Worm (Caenorhabditis elegans): ENCODE data around the gene Y116F11B.6.
A peak's percentile ranks its signal among the peaks of the same experiment; 100 is the strongest.

ce11 chrV:19845927-19846845 lies at the start of gene Y116F11B.6:
- no peak for TF ChIP-seq ceh-82 (tag; optimal IDR thresholded peaks at IDR 0.05)
- TF ChIP-seq unc-62 (GFP tag; optimal IDR thresholded peaks at IDR 0.05) = no peak
- no peak for TF ChIP-seq nhr-77 (tag; optimal IDR thresholded peaks at IDR 0.05)
- TF ChIP-seq nfya-1 (tag; optimal IDR thresholded peaks at IDR 0.05; ENCODE audit: insufficient read depth) = no peak
- no peak for TF ChIP-seq daf-12 (tag; optimal IDR thresholded peaks at IDR 0.05)
- TF ChIP-seq nhr-12 (tag; optimal IDR thresholded peaks at IDR 0.05) = no peak
- no peak for TF ChIP-seq ztf-11 (tag; optimal IDR thresholded peaks at IDR 0.05)
- peak; percentile 98 for TF ChIP-seq elt-2 (tag; optimal IDR thresholded peaks at IDR 0.05)
- no peak for TF ChIP-seq pqm-1 (tag; optimal IDR thresholded peaks at IDR 0.05)
- no peak for TF ChIP-seq ceh-9 (tag; optimal IDR thresholded peaks at IDR 0.05)
- no peak for TF ChIP-seq ama-1 (optimal IDR thresholded peaks at IDR 0.05)
